Worm (Caenorhabditis elegans) whole organism, L3 larva: Measurements from ENCODE around the gene str-196.

Experiments used
- R02D3.7 ChIP-seq: fragments of 150-350 bp; optimal IDR thresholded peaks from 2 replicates; lab custom pipeline; 2014; ENCODE audit warnings: missing biosample characterization, missing genetic modification characterization
- ama-1 ChIP-seq: fragments of 150-350 bp; optimal IDR thresholded peaks from 2 replicates; lab custom pipeline; 2018
- ceh-16 ChIP-seq: sonication (generic microtip); optimal IDR thresholded peaks from 2 replicates; lab custom pipeline; 2017; ENCODE audit warnings: missing biosample characterization, missing genetic modification characterization
- ceh-28 ChIP-seq: fragments of 150-350 bp; optimal IDR thresholded peaks from 2 replicates; lab custom pipeline; 2014; ENCODE audit warnings: missing biosample characterization, missing genetic modification reagents, missing genetic modification characterization
- daf-12 ChIP-seq: fragments of 150-350 bp; optimal IDR thresholded peaks from 2 replicates; lab custom pipeline; 2014; ENCODE audit warnings: missing biosample characterization, missing genetic modification reagents, missing genetic modification characterization
- egl-5 ChIP-seq: fragments of 150-350 bp; optimal IDR thresholded peaks from 2 replicates; lab custom pipeline; 2017; ENCODE audit warnings: missing biosample characterization, missing genetic modification reagents, missing genetic modification characterization, inconsistent platforms
- elt-1 ChIP-seq: fragments of 150-350 bp; optimal IDR thresholded peaks from 2 replicates; lab custom pipeline; 2014; ENCODE audit warnings: missing biosample characterization, missing genetic modification characterization
- elt-2 ChIP-seq: sonication (generic microtip); optimal IDR thresholded peaks from 2 replicates; lab custom pipeline; 2016; ENCODE audit warnings: missing genetic modification reagents, mild to moderate bottlenecking, missing genetic modification characterization, missing compliant biosample characterization
- elt-3 ChIP-seq, 3 experiments: fragments of 150-350 bp in 1 of 3; sonication (generic microtip) in 2 of 3; optimal IDR thresholded peaks; 2 replicates in 2 of 3; 4 replicates in 1 of 3; lab custom pipeline; 2014 to 2017; ENCODE audit warnings: missing biosample characterization in 3 of 3, missing genetic modification characterization in 3 of 3
- hmg-11 ChIP-seq: sonication (generic microtip); optimal IDR thresholded peaks from 2 replicates; lab custom pipeline; 2016; ENCODE audit warnings: missing genetic modification characterization, missing compliant biosample characterization
- lin-15B ChIP-seq: fragments of 150-350 bp; optimal IDR thresholded peaks from 2 replicates; lab custom pipeline; 2014; ENCODE audit warnings: missing biosample characterization, missing genetic modification characterization
- lin-39 ChIP-seq: fragments of 150-350 bp; optimal IDR thresholded peaks from 2 replicates; lab custom pipeline; 2018; ENCODE audit warnings: missing biosample characterization, missing genetic modification reagents, missing genetic modification characterization
- mml-1 ChIP-seq: fragments of 150-350 bp; sonication (generic microtip); optimal IDR thresholded peaks from 3 replicates; lab custom pipeline; 2014; ENCODE audit warnings: missing biosample characterization, missing genetic modification characterization
- nhr-12 ChIP-seq: fragments of 150-350 bp; optimal IDR thresholded peaks from 2 replicates; lab custom pipeline; 2014; ENCODE audit warnings: missing biosample characterization, missing genetic modification characterization
- nhr-23 ChIP-seq: fragments of 150-350 bp; optimal IDR thresholded peaks from 2 replicates; lab custom pipeline; 2014; ENCODE audit warnings: missing biosample characterization, missing genetic modification reagents, missing genetic modification characterization
- nhr-237 ChIP-seq: fragments of 150-350 bp; optimal IDR thresholded peaks from 2 replicates; lab custom pipeline; 2014; ENCODE audit warnings: missing biosample characterization, missing genetic modification characterization
- nhr-25 ChIP-seq: sonication (generic microtip); optimal IDR thresholded peaks from 2 replicates; lab custom pipeline; 2017; ENCODE audit warnings: missing biosample characterization, missing genetic modification characterization
- nhr-43 ChIP-seq: sonication (generic microtip); optimal IDR thresholded peaks from 2 replicates; lab custom pipeline; 2016; ENCODE audit warnings: mild to moderate bottlenecking, missing genetic modification characterization, missing compliant biosample characterization; ENCODE audit not compliant: poor library complexity, severe bottlenecking
- pqm-1 ChIP-seq: fragments of 150-350 bp; optimal IDR thresholded peaks from 2 replicates; lab custom pipeline; 2017; ENCODE audit warnings: missing biosample characterization, missing genetic modification characterization, inconsistent platforms
- skn-1 ChIP-seq: fragments of 150-350 bp; optimal IDR thresholded peaks from 2 replicates; lab custom pipeline; 2014; ENCODE audit warnings: missing biosample characterization, missing genetic modification characterization
- tbx-2 ChIP-seq: sonication (generic microtip); optimal IDR thresholded peaks from 2 replicates; lab custom pipeline; 2016; ENCODE audit warnings: mild to moderate bottlenecking, missing genetic modification characterization, missing compliant biosample characterization

The str-196 gene

ce11 chrV:534176-534575 lies 42.6 kb downstream of the str-196 start, which contains the start of gene nhr-132:
nhr-132 (plus strand) TSS chrV:534446.
- peak; percentile 14 for TF ChIP-seq egl-5 (tag; lab: Kevin White, UChicago)
- TF ChIP-seq skn-1, result no peak
- peak; percentile 18 for TF ChIP-seq hmg-11 (tag; lab: Kevin White, UChicago)
- peak; percentile 53 for TF ChIP-seq ceh-28 (tag; lab: Kevin White, UChicago)
- TF ChIP-seq R02D3.7 (tag; lab: Kevin White, UChicago), result no peak
- peak; percentile 27 for TF ChIP-seq nhr-23 (tag; lab: Kevin White, UChicago)
- TF ChIP-seq pqm-1, result peak; percentile 73
- TF ChIP-seq elt-2 (tag; lab: Kevin White, UChicago), result peak; percentile 60
- TF ChIP-seq nhr-25, result peak; percentile 28
- TF ChIP-seq elt-3 (tag; optimal IDR thresholded peaks at IDR 0.05; lab: Kevin White, UChicago), result peak in 1 of 3 experiments; percentile 58

DNA sequence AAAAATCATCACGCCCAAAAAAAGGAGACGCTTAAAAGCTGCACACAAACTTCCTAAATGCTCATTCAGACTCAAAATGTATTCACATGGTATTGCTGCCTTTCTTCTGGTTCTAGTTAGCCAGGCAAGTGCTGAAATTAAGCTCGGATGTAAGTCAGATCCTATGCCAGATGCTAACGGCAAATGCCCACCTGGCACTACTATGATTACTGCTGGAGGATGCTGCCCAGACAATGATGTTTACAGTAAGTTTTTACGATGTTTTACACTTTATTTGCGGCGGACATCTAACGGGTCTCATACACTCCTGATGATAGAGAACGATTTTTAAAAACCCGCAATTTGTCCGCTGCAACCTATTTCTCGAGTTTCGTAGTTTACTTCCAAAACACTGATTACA lies 45.0 kb downstream of the str-196 start, which contains the start of gene C14C6.5:
TSS of gene C14C6.5 (plus strand) at position 58 of the 400 bp plus-strand sequence.
- TF ChIP-seq skn-1 (no peak), ama-1 (lab: Kevin White, UChicago) (no peak), ceh-16 (no peak), nhr-12 (tag; lab: Kevin White, UChicago) (no peak), egl-5 (tag; lab: Kevin White, UChicago) (no peak), hmg-11 (tag; lab: Kevin White, UChicago) (no peak), lin-15B (no peak), nhr-237 (tag; lab: Kevin White, UChicago) (no peak), lin-39 (tag; lab: Kevin White, UChicago) (no peak), tbx-2 (tag; lab: Kevin White, UChicago) (no peak), mml-1 (tag; lab: Kevin White, UChicago) (no peak)

DNA sequence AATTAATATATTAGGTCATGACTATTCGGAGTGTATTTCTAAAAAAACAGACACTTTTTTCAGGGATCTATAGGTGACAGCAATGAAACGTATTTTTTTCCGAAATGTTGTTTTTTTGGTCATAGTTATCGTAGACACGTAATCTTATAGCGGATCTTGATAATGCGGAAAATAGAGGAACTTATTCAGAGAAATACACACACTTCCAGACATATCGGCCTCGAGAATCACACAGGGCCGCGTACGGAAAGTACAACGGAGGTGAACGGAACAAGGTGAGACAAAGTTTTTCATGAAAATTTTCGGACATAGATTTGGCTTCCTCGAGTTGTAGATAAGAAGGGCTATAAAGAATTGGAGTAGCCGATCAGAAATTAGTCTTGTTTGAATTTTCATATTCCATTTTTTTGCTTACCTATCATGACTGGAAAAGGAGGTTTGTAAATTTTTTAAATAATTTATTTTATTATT lies 47.5 kb downstream of the str-196 start, which contains the start of gene nhr-155:
TSS of gene nhr-155 (plus strand) at position 421 of the 471 bp plus-strand sequence.
- TF ChIP-seq lin-39 (tag; lab: Kevin White, UChicago) (no peak), nhr-23 (tag; lab: Kevin White, UChicago) (peak; percentile 87), nhr-43 (peak; percentile 67), nhr-25 (peak; percentile 32), ama-1 (lab: Kevin White, UChicago) (no peak), elt-1 (tag; lab: Kevin White, UChicago) (peak; percentile 95)

DNA sequence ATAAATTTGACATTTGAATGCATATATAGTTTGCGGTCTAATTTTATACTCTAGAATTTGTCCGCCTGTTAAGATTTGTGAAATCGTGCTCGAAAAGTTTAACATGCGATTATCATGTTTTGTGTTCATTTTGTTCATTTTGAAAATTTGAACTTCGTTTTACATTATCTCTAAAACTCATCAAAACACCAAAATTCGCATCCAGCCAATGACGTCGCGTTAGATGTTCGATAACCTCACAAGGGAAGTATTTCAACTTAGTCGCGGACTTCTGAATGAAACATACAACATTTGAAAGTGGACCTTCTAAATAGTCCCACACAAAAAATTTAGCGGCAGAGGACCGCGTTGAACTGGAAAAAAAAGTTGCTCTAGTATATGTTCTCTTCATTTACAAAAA lies 49.9 kb downstream of the str-196 start:
- TF ChIP-seq elt-1 (tag; lab: Kevin White, UChicago), result peak; percentile 68
- no peak for TF ChIP-seq daf-12

- TF ChIP-seq elt-1 (tag; lab: Kevin White, UChicago), result peak; percentile 64
- no peak for TF ChIP-seq pqm-1
Measured at ce11 chrV:543169-543568, 51.6 kb downstream of the str-196 start, which contains the start of gene C14C6.3. C14C6.3 (plus strand) TSS chrV:543469.
